Fruit fly (Drosophila melanogaster): ENCODE data around the gene Arr2.

The Arr2 gene

DNA sequence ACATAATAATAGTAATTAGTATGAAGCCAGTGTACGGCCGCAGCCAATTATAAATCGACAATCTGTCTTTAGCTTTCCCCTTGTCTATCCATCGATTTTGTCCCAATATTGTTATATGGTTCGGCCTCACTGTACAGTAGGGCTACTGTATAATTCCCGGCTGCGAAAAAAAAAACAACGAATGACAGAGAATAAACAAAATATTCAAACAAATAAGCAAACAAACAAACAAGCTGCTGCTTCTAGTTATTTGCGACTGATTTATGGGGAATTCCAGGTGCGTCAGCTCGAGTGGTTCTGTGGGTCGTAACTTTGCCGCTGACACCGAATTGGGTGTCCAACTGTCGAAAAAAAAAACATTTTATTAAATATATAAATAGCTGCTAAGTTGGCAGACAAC lies 40.9 kb upstream of the Arr2 start (continued):
- TF ChIP-seq CG15514 (GFP tag; optimal IDR thresholded peaks at IDR 0.05), result peak; percentile 80
- TF ChIP-seq Sox100B (GFP tag; optimal IDR thresholded peaks at IDR 0.05), result no peak
- peak; percentile 22 for TF ChIP-seq trh (GFP tag; optimal IDR thresholded peaks at IDR 0.05)
- no peak for TF ChIP-seq Max (GFP tag; optimal IDR thresholded peaks at IDR 0.05)
- no peak for TF ChIP-seq ftz-f1 (GFP tag; optimal IDR thresholded peaks at IDR 0.05)
- no peak for TF ChIP-seq br (optimal IDR thresholded peaks at IDR 0.05)
- TF ChIP-seq Mrtf (GFP tag; IDR thresholded peaks at IDR 0.05), result no peak
- no peak for TF ChIP-seq Atf3 (GFP tag; optimal IDR thresholded peaks at IDR 0.05)
- no peak for TF ChIP-seq Hand (GFP tag; optimal IDR thresholded peaks at IDR 0.05)
- peak; percentile 19 for TF ChIP-seq dmrt99B (tag; optimal IDR thresholded peaks at IDR 0.05)
- TF ChIP-seq CG11093 (GFP tag; IDR thresholded peaks at IDR 0.05), result no peak
- no peak for TF ChIP-seq ci (GFP tag; IDR thresholded peaks at IDR 0.05)
- no peak for TF ChIP-seq Antp (GFP tag; optimal IDR thresholded peaks at IDR 0.05)
- no peak for TF ChIP-seq CG12744 (GFP tag; optimal IDR thresholded peaks at IDR 0.05)
- no peak for TF ChIP-seq CG2199 (GFP tag; IDR thresholded peaks at IDR 0.05)
- no peak for TF ChIP-seq H2.0 (GFP tag; IDR thresholded peaks at IDR 0.05)
- TF ChIP-seq Chrac-16 (GFP tag; optimal IDR thresholded peaks at IDR 0.05), result no peak
- no peak for TF ChIP-seq CkIIα-i1 (GFP tag; IDR thresholded peaks at IDR 0.05)
- TF ChIP-seq CG7372 (GFP tag; IDR thresholded peaks at IDR 0.05), result no peak
- no peak for TF ChIP-seq CG3838 (GFP tag; optimal IDR thresholded peaks at IDR 0.05)
- no peak for TF ChIP-seq ewg (GFP tag; optimal IDR thresholded peaks at IDR 0.05)
- peak; percentile 81 for TF ChIP-seq CG18599 (GFP tag; optimal IDR thresholded peaks at IDR 0.05)
- TF ChIP-seq CG17328 (GFP tag; IDR thresholded peaks at IDR 0.05), result no peak
- no peak for TF ChIP-seq CG8290 (GFP tag; optimal IDR thresholded peaks at IDR 0.05)
- TF ChIP-seq CG8290 (tag; optimal IDR thresholded peaks at IDR 0.05), result peak in 1 of 2 experiments; percentile 82
- no peak for TF ChIP-seq Hr39 (optimal IDR thresholded peaks at IDR 0.05)
- TF ChIP-seq CG1529 (GFP tag; optimal IDR thresholded peaks at IDR 0.05), result no peak
- peak; percentile 66 for TF ChIP-seq Rfx (GFP tag; IDR thresholded peaks at IDR 0.05)
- TF ChIP-seq CG17829 (tag; optimal IDR thresholded peaks at IDR 0.05), result no peak
- TF ChIP-seq Dbx (GFP tag; IDR thresholded peaks at IDR 0.05), result peak; percentile 53; the same call in 1 of the 3 replicates
- TF ChIP-seq CG31224 (GFP tag; IDR thresholded peaks at IDR 0.05), result no peak
- peak; percentile 31 for TF ChIP-seq CG7556 (GFP tag; optimal IDR thresholded peaks at IDR 0.05)
- no peak for TF ChIP-seq CG6791 (GFP tag; IDR thresholded peaks at IDR 0.05; ENCODE audit: partially characterized antibody)
- no peak for TF ChIP-seq salm (tag; optimal IDR thresholded peaks at IDR 0.05)
- TF ChIP-seq CG8359 (GFP tag; optimal IDR thresholded peaks at IDR 0.05; ENCODE audit: borderline replicate concordance), result no peak
- peak in 1 of 2 experiments; percentile 45 for TF ChIP-seq dpn (GFP tag; optimal IDR thresholded peaks at IDR 0.05)
- no peak for TF ChIP-seq Ssrp (tag; optimal IDR thresholded peaks at IDR 0.05)
- TF ChIP-seq Adf1 (GFP tag; IDR thresholded peaks at IDR 0.05), result peak; percentile 12; the same call in 1 of the 2 replicates
- TF ChIP-seq CG34376 (GFP tag; optimal IDR thresholded peaks at IDR 0.05), result peak; percentile 7
- TF ChIP-seq ssp (GFP tag; IDR thresholded peaks at IDR 0.05), result no peak
- no peak for TF ChIP-seq HmgD (GFP tag; optimal IDR thresholded peaks at IDR 0.05)
- no peak for TF ChIP-seq CG8944 (GFP tag; optimal IDR thresholded peaks at IDR 0.05)
- no peak for TF ChIP-seq TFAM (GFP tag; optimal IDR thresholded peaks at IDR 0.05)
- TF ChIP-seq CG17359 (tag; optimal IDR thresholded peaks at IDR 0.05), result peak; percentile 12
- no peak for TF ChIP-seq zen2 (GFP tag; IDR thresholded peaks at IDR 0.05; ENCODE audit: partially characterized antibody)
- TF ChIP-seq stwl (tag; optimal IDR thresholded peaks at IDR 0.05), result no peak
- TF ChIP-seq caup (GFP tag; optimal IDR thresholded peaks at IDR 0.05; ENCODE audit: severe bottlenecking), result peak; percentile 76
- no peak for TF ChIP-seq D (optimal IDR thresholded peaks at IDR 0.05)
- TF ChIP-seq D (GFP tag; optimal IDR thresholded peaks at IDR 0.05), result peak; percentile 15
- TF ChIP-seq CG33213 (GFP tag; optimal IDR thresholded peaks at IDR 0.05), result no peak
- TF ChIP-seq hkb (optimal IDR thresholded peaks at IDR 0.05), result no peak
- 0 out of 2 replicates have a peak, but pooled peaks have one; percentile 44 for TF ChIP-seq hkb (GFP tag; IDR thresholded peaks at IDR 0.05)
- TF ChIP-seq CG9727 (GFP tag; optimal IDR thresholded peaks at IDR 0.05), result peak; percentile 56

All from whole organism, embryonic.